Worm (Caenorhabditis elegans): ENCODE measurements around the gene usp-4.

ce11 chrIV:6748491-6748890 lies 8.6 kb upstream of the usp-4 start, which contains the start of gene lin-45:
- TF ChIP-seq sptf-1 (tag; optimal IDR thresholded peaks at IDR 0.05): no peak
- no peak for TF ChIP-seq pha-4 (tag; optimal IDR thresholded peaks at IDR 0.05)
